Fruit fly (Drosophila melanogaster): Measurements from ENCODE around the gene tara.

Gene tara

DNA sequence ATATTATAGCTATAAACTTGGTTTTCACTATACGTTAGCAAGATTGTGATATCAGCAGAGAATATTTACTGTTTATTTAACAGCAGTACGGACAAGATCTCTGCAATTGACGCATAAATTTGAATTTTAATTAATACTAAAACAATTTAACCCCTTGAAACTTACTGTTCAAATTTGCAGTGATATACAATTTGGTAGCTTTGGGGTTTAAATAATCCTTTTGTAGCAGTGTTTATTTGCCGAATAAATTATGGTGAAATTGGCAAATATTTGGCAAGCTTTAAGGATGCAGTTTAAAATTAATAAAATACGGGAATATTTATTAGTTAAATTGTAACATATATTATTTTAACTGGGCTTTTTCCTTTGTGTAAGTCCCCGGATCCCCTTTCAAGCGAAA, 8.1 kb upstream of the tara start (continued):
- TF ChIP-seq mld (GFP tag; IDR thresholded peaks at IDR 0.05; ENCODE audit: partially characterized antibody) (no peak), CG4617 (GFP tag; optimal IDR thresholded peaks at IDR 0.05; ENCODE audit: borderline replicate concordance) (no peak), maf-S (GFP tag; optimal IDR thresholded peaks at IDR 0.05) (no peak), CG4820 (GFP tag; optimal IDR thresholded peaks at IDR 0.05) (no peak), CG1602 (GFP tag; optimal IDR thresholded peaks at IDR 0.05) (no peak), gcm (GFP tag; optimal IDR thresholded peaks at IDR 0.05) (no peak), CG7839 (tag; optimal IDR thresholded peaks at IDR 0.05) (peak; percentile 2)

DNA sequence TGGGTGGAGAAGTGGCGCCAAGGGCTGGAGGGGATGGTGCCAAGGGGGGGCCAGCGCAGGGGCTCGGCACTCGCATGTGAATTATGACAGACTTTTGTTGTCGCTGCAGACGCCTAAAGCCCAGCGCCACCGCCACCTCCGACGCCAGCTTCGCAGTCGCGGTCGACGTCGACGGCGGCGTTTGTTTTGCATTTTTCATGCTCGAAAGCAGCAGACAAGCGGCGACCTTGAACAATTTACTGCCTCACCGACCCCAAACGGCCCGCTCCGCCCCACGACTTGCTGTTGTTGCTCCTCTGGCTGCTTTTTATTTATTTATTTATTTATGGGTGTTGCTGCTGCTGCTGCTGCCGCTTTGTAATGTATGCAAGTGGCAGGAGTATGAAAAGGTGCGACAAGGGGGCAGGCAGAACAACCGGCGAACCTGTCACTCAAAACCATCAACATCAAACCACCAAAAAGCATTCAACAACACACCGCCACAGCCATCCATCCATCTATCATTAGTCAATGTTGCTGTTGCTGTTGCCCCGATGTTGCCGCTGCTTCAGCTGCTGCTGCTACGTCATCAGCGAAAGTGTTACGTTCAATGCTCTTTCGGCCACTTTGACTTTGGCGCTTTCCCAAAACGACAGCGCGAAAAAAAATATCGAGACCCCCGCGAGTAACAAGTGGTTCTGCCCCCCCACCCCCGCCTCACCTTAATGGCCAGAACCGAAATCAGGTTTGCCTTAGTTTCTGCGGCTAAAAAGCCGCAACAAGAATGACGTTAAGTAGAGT, 7.0 kb upstream of the tara start:
- TF ChIP-seq pzg (GFP tag; optimal IDR thresholded peaks at IDR 0.05) = no peak
- no peak for TF ChIP-seq Bdp1 (GFP tag; optimal IDR thresholded peaks at IDR 0.05)
- TF ChIP-seq CG16779 (GFP tag; IDR thresholded peaks at IDR 0.05) = 0 out of 2 replicates have a peak, but pooled peaks have one; percentile 11
- TF ChIP-seq zfh1 (GFP tag; IDR thresholded peaks at IDR 0.05) = 0 out of 3 replicates have a peak, but pooled peaks have one; percentile 18
- TF ChIP-seq ATbp (GFP tag; optimal IDR thresholded peaks at IDR 0.05) = no peak
- TF ChIP-seq CG31441 (GFP tag; IDR thresholded peaks at IDR 0.05) = no peak
- peak; percentile 57 for TF ChIP-seq nau (GFP tag; optimal IDR thresholded peaks at IDR 0.05)
- TF ChIP-seq Med (GFP tag) = peak; percentile 62
- TF ChIP-seq ci (GFP tag; IDR thresholded peaks at IDR 0.05) = 0 out of 3 replicates have a peak, but pooled peaks have one; percentile 19
- peak; percentile 39 for TF ChIP-seq kah (GFP tag; optimal IDR thresholded peaks at IDR 0.05)
- TF ChIP-seq CG9437 (GFP tag; optimal IDR thresholded peaks at IDR 0.05) = no peak
- peak; percentile 66; the same call in 1 of the 2 replicates for TF ChIP-seq crol (GFP tag; IDR thresholded peaks at IDR 0.05)
- peak; percentile 58 for TF ChIP-seq Blimp-1 (GFP tag; optimal IDR thresholded peaks at IDR 0.05)
- no peak for TF ChIP-seq dm (GFP tag; optimal IDR thresholded peaks at IDR 0.05)
- peak; percentile 9 for TF ChIP-seq CTCF (GFP tag; optimal IDR thresholded peaks at IDR 0.05)
- TF ChIP-seq sens (GFP tag) = peak; percentile 17
- no peak for TF ChIP-seq cas (GFP tag; IDR thresholded peaks at IDR 0.05)
- peak; percentile 29 for TF ChIP-seq CG12769 (tag; optimal IDR thresholded peaks at IDR 0.05)
- 0 out of 3 replicates have a peak, but pooled peaks have one; percentile 30 for TF ChIP-seq Doc3 (GFP tag; IDR thresholded peaks at IDR 0.05; ENCODE audit: partially characterized antibody)
- no peak for TF ChIP-seq wor (GFP tag; IDR thresholded peaks at IDR 0.05)
- 0 out of 4 replicates have a peak, but pooled peaks have one; percentile 31 for TF ChIP-seq chinmo (GFP tag; IDR thresholded peaks at IDR 0.05; ENCODE audit: partially characterized antibody)
- TF ChIP-seq CG5245 (GFP tag; optimal IDR thresholded peaks at IDR 0.05) = no peak
- no peak for TF ChIP-seq CG11504 (tag; optimal IDR thresholded peaks at IDR 0.05)
- TF ChIP-seq dati (GFP tag; IDR thresholded peaks at IDR 0.05) = no peak
- no peak for TF ChIP-seq Lhr (GFP tag; optimal IDR thresholded peaks at IDR 0.05)
- TF ChIP-seq ftz-f1 (GFP tag; optimal IDR thresholded peaks at IDR 0.05) = peak; percentile 62
- no peak for TF ChIP-seq vfl (GFP tag; optimal IDR thresholded peaks at IDR 0.05)
- TF ChIP-seq CG18599 (GFP tag; optimal IDR thresholded peaks at IDR 0.05) = no peak
- TF ChIP-seq vvl (GFP tag; IDR thresholded peaks at IDR 0.05) = 0 out of 2 replicates have a peak, but pooled peaks have one; percentile 11
- TF ChIP-seq ttk (GFP tag; IDR thresholded peaks at IDR 0.05) = 0 out of 2 replicates have a peak, but pooled peaks have one; percentile 0
- TF ChIP-seq Bgb (GFP tag; IDR thresholded peaks at IDR 0.05; ENCODE audit: partially characterized antibody) = no peak
- TF ChIP-seq Adf1 (GFP tag; IDR thresholded peaks at IDR 0.05) = peak; percentile 91
- TF ChIP-seq dmrt99B (tag; optimal IDR thresholded peaks at IDR 0.05) = peak; percentile 5
- no peak for TF ChIP-seq CG3838 (GFP tag; optimal IDR thresholded peaks at IDR 0.05)
